Fruit fly (Drosophila melanogaster): ENCODE results near the gene Acsf2.

Acsf2 gene

DNA sequence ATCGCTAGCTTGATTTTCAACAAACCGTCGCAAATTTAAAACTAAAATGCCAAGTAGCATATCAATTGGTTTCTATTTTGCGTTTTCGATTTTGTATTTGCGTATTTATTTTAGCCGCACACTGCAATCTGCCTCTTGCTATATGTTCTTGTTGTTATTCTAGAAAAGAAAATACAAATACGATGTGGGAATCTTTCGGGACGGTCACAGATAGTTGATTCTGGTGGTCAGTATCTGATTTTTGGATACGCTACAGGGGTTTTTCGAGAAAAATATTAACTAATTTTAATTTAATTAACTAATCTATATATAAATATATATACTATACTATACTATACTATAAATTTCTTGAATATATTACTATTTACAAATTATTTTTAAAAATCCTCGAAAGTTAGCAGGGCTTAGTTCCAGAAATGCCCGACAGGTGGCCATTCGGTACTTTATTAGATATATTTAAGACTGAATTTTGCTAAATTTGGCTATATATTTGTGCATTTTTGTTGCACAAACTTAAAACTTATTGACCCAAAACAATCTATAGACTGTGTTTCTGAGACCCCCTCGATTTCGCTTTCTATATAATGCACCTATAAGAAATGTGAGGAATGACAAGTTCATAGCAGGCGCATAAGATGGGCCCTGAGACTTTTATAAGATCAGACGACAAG lies 13.1 kb downstream of the Acsf2 start, which contains the start of gene CG14022:
TSS of gene CG14022 (minus strand) at position 51 of the 671 bp plus-strand sequence.
- TF ChIP-seq CG31441 (GFP tag; IDR thresholded peaks at IDR 0.05) (no peak), fd3F (GFP tag; optimal IDR thresholded peaks at IDR 0.05) (no peak), CG8281 (tag; optimal IDR thresholded peaks at IDR 0.05) (no peak), Dip3 (GFP tag; optimal IDR thresholded peaks at IDR 0.05) (no peak), onecut (GFP tag; IDR thresholded peaks at IDR 0.05) (no peak), bbx (GFP tag; IDR thresholded peaks at IDR 0.05; ENCODE audit: partially characterized antibody) (no peak), CG17568 (GFP tag; optimal IDR thresholded peaks at IDR 0.05) (no peak), CG5953 (GFP tag; IDR thresholded peaks at IDR 0.05) (no peak), CG15269 (tag; optimal IDR thresholded peaks at IDR 0.05) (no peak), nmo (GFP tag; optimal IDR thresholded peaks at IDR 0.05) (no peak), CG10979 (tag; optimal IDR thresholded peaks at IDR 0.05) (peak; percentile 85), CTCF (GFP tag; optimal IDR thresholded peaks at IDR 0.05) (peak; percentile 82)

DNA sequence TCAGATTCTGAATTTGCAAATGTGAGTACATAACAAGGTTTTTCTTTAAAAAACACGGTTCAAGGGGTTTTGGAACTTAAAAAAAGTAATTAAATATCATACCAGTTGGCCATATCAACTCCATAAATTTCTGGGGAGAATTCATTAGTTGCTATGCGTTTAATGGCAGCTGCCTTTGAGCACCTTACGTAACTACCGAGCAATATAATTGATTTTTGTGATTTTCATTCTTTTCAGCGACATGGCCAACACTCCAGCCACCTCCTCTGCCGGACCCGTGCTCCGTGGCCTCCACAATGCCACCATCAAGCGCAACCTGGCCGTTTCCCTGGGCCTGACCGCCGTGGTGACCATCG lies 14.8 kb downstream of the Acsf2 start:
- TF ChIP-seq Jarid2 (GFP tag; optimal IDR thresholded peaks at IDR 0.05) (no peak), Fer3 (tag; optimal IDR thresholded peaks at IDR 0.05) (no peak), CG30020 (tag; optimal IDR thresholded peaks at IDR 0.05) (no peak), Lhr (GFP tag; optimal IDR thresholded peaks at IDR 0.05) (no peak), jigr1 (GFP tag; IDR thresholded peaks at IDR 0.05) (no peak), CG13424 (tag; optimal IDR thresholded peaks at IDR 0.05) (no peak), sna (GFP tag; IDR thresholded peaks at IDR 0.05; ENCODE audit: partially characterized antibody) (0 out of 2 replicates have a peak, but pooled peaks have one; percentile 0), HHEX (GFP tag; optimal IDR thresholded peaks at IDR 0.05) (no peak), Poxn (GFP tag; IDR thresholded peaks at IDR 0.05) (no peak), CG15514 (GFP tag; optimal IDR thresholded peaks at IDR 0.05) (no peak), en (GFP tag; optimal IDR thresholded peaks at IDR 0.05) (no peak), CG1647 (GFP tag; optimal IDR thresholded peaks at IDR 0.05) (no peak), Sry-δ (GFP tag; optimal IDR thresholded peaks at IDR 0.05) (peak; percentile 33), CG2120 (GFP tag; optimal IDR thresholded peaks at IDR 0.05) (no peak), CG4617 (GFP tag; optimal IDR thresholded peaks at IDR 0.05; ENCODE audit: borderline replicate concordance) (peak; percentile 10), CG13287 (GFP tag; IDR thresholded peaks at IDR 0.05; ENCODE audit: partially characterized antibody) (no peak; the same call in none of the 2 replicates), Ssrp (tag; optimal IDR thresholded peaks at IDR 0.05) (no peak), YL-1 (GFP tag; optimal IDR thresholded peaks at IDR 0.05) (peak; percentile 46), CG13624 (GFP tag; optimal IDR thresholded peaks at IDR 0.05) (no peak), CG4820 (GFP tag; optimal IDR thresholded peaks at IDR 0.05) (no peak), ATbp (GFP tag; optimal IDR thresholded peaks at IDR 0.05) (no peak), CG3995 (GFP tag; optimal IDR thresholded peaks at IDR 0.05) (no peak), ttk (GFP tag; IDR thresholded peaks at IDR 0.05) (no peak), Xbp1 (GFP tag; optimal IDR thresholded peaks at IDR 0.05) (no peak), twi (tag; optimal IDR thresholded peaks at IDR 0.05) (no peak), ac (GFP tag; optimal IDR thresholded peaks at IDR 0.05) (no peak), CG1233 (GFP tag; optimal IDR thresholded peaks at IDR 0.05) (no peak), CG17612 (GFP tag; IDR thresholded peaks at IDR 0.05) (no peak), CG8290 (GFP tag; optimal IDR thresholded peaks at IDR 0.05) (no peak), CG8290 (tag; optimal IDR thresholded peaks at IDR 0.05) (no peak), HLHmδ (GFP tag; optimal IDR thresholded peaks at IDR 0.05) (no peak), zen2 (GFP tag; IDR thresholded peaks at IDR 0.05; ENCODE audit: partially characterized antibody) (0 out of 3 replicates have a peak, but pooled peaks have one; percentile 0), Sox100B (GFP tag; optimal IDR thresholded peaks at IDR 0.05) (no peak), H15 (GFP tag; IDR thresholded peaks at IDR 0.05) (no peak), bcd (GFP tag; optimal IDR thresholded peaks at IDR 0.05) (no peak), tap (tag; optimal IDR thresholded peaks at IDR 0.05) (no peak), Scr (GFP tag; IDR thresholded peaks at IDR 0.05; ENCODE audit: partially characterized antibody) (0 out of 2 replicates have a peak, but pooled peaks have one; percentile 22)

Data from whole organism, embryonic.